Worm (Caenorhabditis elegans): ENCODE data around the gene F01D5.8.

- TF ChIP-seq tbx-2 (tag; optimal IDR thresholded peaks at IDR 0.05) (no peak), irx-1 (tag; optimal IDR thresholded peaks at IDR 0.05) (no peak), nhr-28 (tag; optimal IDR thresholded peaks at IDR 0.05) (no peak), sptf-1 (tag; optimal IDR thresholded peaks at IDR 0.05) (no peak), elt-2 (tag; optimal IDR thresholded peaks at IDR 0.05) (no peak), mdl-1 (tag; optimal IDR thresholded peaks at IDR 0.05) (no peak), nhr-90 (tag; optimal IDR thresholded peaks at IDR 0.05; ENCODE audit: poor library complexity) (no peak), lsy-2 (tag; optimal IDR thresholded peaks at IDR 0.05) (no peak), nhr-11 (tag; optimal IDR thresholded peaks at IDR 0.05) (no peak), pqm-1 (tag; optimal IDR thresholded peaks at IDR 0.05) (no peak), nhr-237 (tag; optimal IDR thresholded peaks at IDR 0.05) (no peak), ama-1 (optimal IDR thresholded peaks at IDR 0.05) (no peak)
These were observed 49.9 kb downstream of the F01D5.8 start, which contains the start of gene W01G7.4 for ce11 chrII:14060439-14060838.
